Worm (Caenorhabditis elegans) whole organism, L4 larva: ENCODE data around the gene crn-5.

Source experiments
- F26F4.8 ChIP-seq: fragments of 200-800 bp; sonication (Bioruptor generic); conservative IDR thresholded peaks from 2 replicates; pipeline ENCODE4 v1.3.6; 2022; ENCODE audit warnings: missing genetic modification characterization, missing compliant biosample characterization
- F37D6.2 ChIP-seq: sonication (generic microtip); optimal IDR thresholded peaks from 2 replicates; lab custom pipeline; 2016; ENCODE audit warnings: mild to moderate bottlenecking, missing genetic modification characterization, missing compliant biosample characterization
- F44E2.7 ChIP-seq: fragments of 200-800 bp; sonication (Bioruptor generic); IDR thresholded peaks from 2 replicates; pipeline ENCODE4 v2.1.2; 2022; ENCODE audit warnings: missing genetic modification characterization, missing compliant biosample characterization
- T20F7.1 ChIP-seq: fragments of 200-800 bp; sonication (Bioruptor generic); optimal IDR thresholded peaks from 2 replicates; lab custom pipeline; 2018; ENCODE audit warnings: mild to moderate bottlenecking, missing genetic modification characterization, missing compliant biosample characterization
- Y5F2A.4 ChIP-seq: fragments of 200-800 bp; sonication (Bioruptor generic); optimal IDR thresholded peaks from 2 replicates; lab custom pipeline; 2018; ENCODE audit warnings: mild to moderate bottlenecking, missing genetic modification characterization, missing compliant biosample characterization
- aha-1 ChIP-seq: fragments of 150-350 bp; peaks from one replicate; lab custom pipeline; 2014; ENCODE audit warnings: missing biosample characterization, missing genetic modification characterization
- ceh-28 ChIP-seq: fragments of 150-350 bp; optimal IDR thresholded peaks from 2 replicates; lab custom pipeline; 2014; ENCODE audit warnings: missing biosample characterization, missing genetic modification reagents, missing genetic modification characterization
- ceh-32 ChIP-seq: sonication (generic microtip); optimal IDR thresholded peaks from 2 replicates; lab custom pipeline; 2016; ENCODE audit warnings: mild to moderate bottlenecking, missing genetic modification characterization, missing compliant biosample characterization; ENCODE audit not compliant: poor library complexity
- daf-12 ChIP-seq: fragments of 150-350 bp; optimal IDR thresholded peaks from 2 replicates; lab custom pipeline; 2014; ENCODE audit warnings: missing biosample characterization, missing genetic modification reagents, missing genetic modification characterization
- daf-16 ChIP-seq, 3 experiments: sonication (generic microtip); optimal IDR thresholded peaks; 2 replicates each; lab custom pipeline; 2016 to 2017; ENCODE audit warnings: missing genetic modification characterization in 3 of 3, missing genetic modification reagents in 3 of 3, mild to moderate bottlenecking in 2 of 3, missing compliant biosample characterization in 2 of 3, missing biosample characterization in 1 of 3, moderate library complexity in 1 of 3
- daf-8 ChIP-seq: fragments of 200-800 bp; sonication (Bioruptor generic); IDR thresholded peaks from 2 replicates; pipeline ENCODE4 v1.3.6; 2022; ENCODE audit warnings: missing genetic modification characterization, missing compliant biosample characterization
- dmd-6 ChIP-seq: fragments of 200-800 bp; sonication (Bioruptor generic); IDR thresholded peaks from 2 replicates; pipeline ENCODE4 v1.3.6; 2022; ENCODE audit warnings: missing genetic modification reagents, missing genetic modification characterization, missing compliant biosample characterization
- dmd-8 ChIP-seq: fragments of 200-800 bp; sonication (Bioruptor generic); IDR thresholded peaks from 2 replicates; pipeline ENCODE4 v1.3.6; 2022; ENCODE audit warnings: missing genetic modification characterization, missing compliant biosample characterization
- dmd-9 ChIP-seq: fragments of 200-800 bp; sonication (Bioruptor generic); IDR thresholded peaks from 2 replicates; pipeline ENCODE4 v1.3.6; 2022; ENCODE audit warnings: missing genetic modification reagents, missing genetic modification characterization, missing compliant biosample characterization
- egl-27 ChIP-seq: sonication (generic microtip); optimal IDR thresholded peaks from 3 replicates; lab custom pipeline; 2017; ENCODE audit warnings: missing biosample characterization, missing genetic modification reagents, missing genetic modification characterization
- fkh-10 ChIP-seq: fragments of 150-350 bp; optimal IDR thresholded peaks from 2 replicates; lab custom pipeline; 2014; ENCODE audit warnings: missing biosample characterization, missing genetic modification reagents, missing genetic modification characterization
- hlh-11 ChIP-seq: fragments of 200-800 bp; sonication (Bioruptor generic); optimal IDR thresholded peaks from 2 replicates; lab custom pipeline; 2018; ENCODE audit warnings: mild to moderate bottlenecking, missing genetic modification characterization, missing compliant biosample characterization
- hlh-30 ChIP-seq: sonication (generic microtip); optimal IDR thresholded peaks from 2 replicates; lab custom pipeline; 2017; ENCODE audit warnings: antibody characterized with exemption, mild to moderate bottlenecking, missing genetic modification characterization, missing compliant biosample characterization; ENCODE audit not compliant: insufficient read depth
- lim-7 ChIP-seq: fragments of 200-800 bp; sonication (Bioruptor generic); IDR thresholded peaks from 2 replicates; pipeline ENCODE4 v1.3.6; 2022; ENCODE audit warnings: missing genetic modification characterization, missing compliant biosample characterization
- lin-29 ChIP-seq: fragments of 200-800 bp; sonication (Bioruptor generic); IDR thresholded peaks from 2 replicates; pipeline ENCODE4 v1.3.6; 2022; ENCODE audit warnings: missing genetic modification reagents, missing genetic modification characterization, missing compliant biosample characterization
- lir-3 ChIP-seq: sonication (generic microtip); optimal IDR thresholded peaks from 2 replicates; lab custom pipeline; 2016; ENCODE audit warnings: mild to moderate bottlenecking, missing genetic modification characterization, missing compliant biosample characterization
- lsy-2 ChIP-seq, 2 experiments: fragments of 150-350 bp in 1 of 2; sonication (generic microtip) in 1 of 2; optimal IDR thresholded peaks; 2 replicates each; lab custom pipeline; 2014 to 2017; ENCODE audit warnings: missing biosample characterization in 2 of 2, missing genetic modification characterization in 2 of 2
- mep-1 ChIP-seq: fragments of 150-350 bp; sonication (generic microtip); optimal IDR thresholded peaks from 3 replicates; lab custom pipeline; 2014; ENCODE audit warnings: missing biosample characterization, missing genetic modification characterization
- mxl-3 ChIP-seq: fragments of 200-800 bp; sonication (Bioruptor generic); optimal IDR thresholded peaks from 2 replicates; lab custom pipeline; 2018; ENCODE audit warnings: mild to moderate bottlenecking, missing genetic modification characterization, missing compliant biosample characterization
- nhr-11 ChIP-seq: fragments of 150-350 bp; optimal IDR thresholded peaks from 2 replicates; lab custom pipeline; 2014; ENCODE audit warnings: missing biosample characterization, missing genetic modification characterization
- nhr-237 ChIP-seq: sonication (generic microtip); optimal IDR thresholded peaks from 2 replicates; lab custom pipeline; 2017; ENCODE audit warnings: missing biosample characterization, missing genetic modification characterization
- nhr-28 ChIP-seq: fragments of 150-350 bp; optimal IDR thresholded peaks from 2 replicates; lab custom pipeline; 2014; ENCODE audit warnings: missing biosample characterization, missing genetic modification characterization
- nhr-76 ChIP-seq: fragments of 150-350 bp; optimal IDR thresholded peaks from 2 replicates; lab custom pipeline; 2014; ENCODE audit warnings: missing biosample characterization, missing genetic modification characterization
- pqm-1 ChIP-seq: sonication (generic microtip); optimal IDR thresholded peaks from 2 replicates; lab custom pipeline; 2017; ENCODE audit warnings: missing biosample characterization, missing genetic modification characterization
- sdz-12 ChIP-seq: fragments of 200-800 bp; sonication (Bioruptor generic); optimal IDR thresholded peaks from 2 replicates; lab custom pipeline; 2018; ENCODE audit warnings: mild to moderate bottlenecking, missing genetic modification characterization, missing compliant biosample characterization
- snpc-4 ChIP-seq: fragments of 150-350 bp; optimal IDR thresholded peaks from 2 replicates; lab custom pipeline; 2014; ENCODE audit warnings: missing biosample characterization, missing genetic modification characterization
- tag-97 ChIP-seq: fragments of 200-800 bp; sonication (Bioruptor generic); IDR thresholded peaks from 2 replicates; pipeline ENCODE4 v1.3.6; 2022; ENCODE audit warnings: missing genetic modification characterization, missing compliant biosample characterization
- unc-39 ChIP-seq: sonication (generic microtip); optimal IDR thresholded peaks from 2 replicates; lab custom pipeline; 2017; ENCODE audit warnings: missing biosample characterization, missing genetic modification characterization
- vab-7 ChIP-seq: fragments of 200-800 bp; sonication (Bioruptor generic); IDR thresholded peaks from 2 replicates; pipeline ENCODE4 v1.3.6; 2022; ENCODE audit warnings: missing genetic modification reagents, missing genetic modification characterization, missing compliant biosample characterization
- zag-1 ChIP-seq: fragments of 150-350 bp; optimal IDR thresholded peaks from 2 replicates; lab custom pipeline; 2014; ENCODE audit warnings: missing biosample characterization, missing genetic modification characterization
- zfp-2 ChIP-seq: sonication (generic microtip); optimal IDR thresholded peaks from 2 replicates; lab custom pipeline; 2016; ENCODE audit warnings: mild to moderate bottlenecking, missing genetic modification characterization, missing compliant biosample characterization
- zfp-3 ChIP-seq: fragments of 200-800 bp; sonication (Bioruptor generic); conservative IDR thresholded peaks from 2 replicates; pipeline ENCODE4 v1.3.6; 2022; ENCODE audit warnings: missing genetic modification reagents, missing genetic modification characterization, missing compliant biosample characterization
- zip-11 ChIP-seq: fragments of 200-800 bp; sonication (Bioruptor generic); IDR thresholded peaks from 2 replicates; pipeline ENCODE4 v1.3.6; 2022; ENCODE audit warnings: missing genetic modification characterization, missing compliant biosample characterization
- zip-2 ChIP-seq: fragments of 150-350 bp; optimal IDR thresholded peaks from 2 replicates; lab custom pipeline; 2014; ENCODE audit warnings: missing biosample characterization, missing genetic modification characterization
- ztf-11 ChIP-seq: fragments of 150-350 bp; optimal IDR thresholded peaks from 2 replicates; lab custom pipeline; 2014; ENCODE audit warnings: missing biosample characterization, missing genetic modification characterization

Gene crn-5

ce11 chrII:10584036-10584435 lies 8.5 kb upstream of the crn-5 start, which contains the start of gene algn-9:
algn-9 (plus strand) TSS chrII:10584336.
- no peak for TF ChIP-seq aha-1 (tag; lab: Kevin White, UChicago)
- no peak for TF ChIP-seq zip-11
- TF ChIP-seq lsy-2 (tag; optimal IDR thresholded peaks at IDR 0.05; lab: Kevin White, UChicago): no peak
- TF ChIP-seq F44E2.7 (GFP tag; lab: Robert Waterston, UW): no peak
- no peak for TF ChIP-seq daf-8 (GFP tag; lab: Robert Waterston, UW)
- no peak for TF ChIP-seq tag-97 (GFP tag; lab: Robert Waterston, UW)
- TF ChIP-seq lir-3 (tag; lab: Kevin White, UChicago): no peak
- no peak for TF ChIP-seq T20F7.1
- TF ChIP-seq zip-2 (tag; lab: Kevin White, UChicago): no peak
- TF ChIP-seq fkh-10 (GFP tag; lab: Kevin White, UChicago): no peak
- TF ChIP-seq nhr-237 (tag; lab: Kevin White, UChicago): no peak
- TF ChIP-seq dmd-6 (GFP tag; lab: Robert Waterston, UW): no peak
- no peak for TF ChIP-seq hlh-11 (tag; lab: Kevin White, UChicago)
- no peak for TF ChIP-seq zag-1
- no peak for TF ChIP-seq ceh-32 (tag; lab: Kevin White, UChicago)

ce11 chrII:10587742-10588141 lies 4.8 kb upstream of the crn-5 start, which contains the start of gene crn-3:
crn-3 (plus strand) TSS chrII:10588042.
- no peak for TF ChIP-seq hlh-11 (tag; lab: Kevin White, UChicago)
- TF ChIP-seq ztf-11 (tag; lab: Kevin White, UChicago): no peak
- TF ChIP-seq F26F4.8 (GFP tag; lab: Robert Waterston, UW): no peak
- no peak for TF ChIP-seq dmd-9
- no peak for TF ChIP-seq ceh-28 (tag; lab: Kevin White, UChicago)
- no peak for TF ChIP-seq lin-29
- TF ChIP-seq hlh-30: no peak
- TF ChIP-seq snpc-4 (tag; lab: Kevin White, UChicago): no peak
- TF ChIP-seq fkh-10 (GFP tag; lab: Kevin White, UChicago): no peak
- no peak for TF ChIP-seq nhr-28
- no peak for TF ChIP-seq ceh-32 (tag; lab: Kevin White, UChicago)
- TF ChIP-seq tag-97 (GFP tag; lab: Robert Waterston, UW): no peak
- TF ChIP-seq nhr-11: no peak
- no peak for TF ChIP-seq dmd-8
- no peak for TF ChIP-seq unc-39 (tag; lab: Kevin White, UChicago)
- TF ChIP-seq pqm-1: no peak

- TF ChIP-seq zfp-2: no peak
- no peak for TF ChIP-seq lim-7 (GFP tag; lab: Robert Waterston, UW)
- no peak for TF ChIP-seq ceh-28 (tag; lab: Kevin White, UChicago)
- TF ChIP-seq daf-12 (tag; lab: Kevin White, UChicago): no peak
- no peak for TF ChIP-seq Y5F2A.4 (GFP tag; lab: Kevin White, UChicago)
- TF ChIP-seq F37D6.2 (tag; lab: Kevin White, UChicago): no peak
- TF ChIP-seq zfp-3 (GFP tag; lab: Robert Waterston, UW): no peak
- TF ChIP-seq mxl-3: no peak
- TF ChIP-seq nhr-76 (tag; lab: Kevin White, UChicago): no peak
- TF ChIP-seq ceh-32 (tag; lab: Kevin White, UChicago): no peak
- TF ChIP-seq lir-3 (tag; lab: Kevin White, UChicago): no peak
- no peak for TF ChIP-seq egl-27 (tag; lab: Kevin White, UChicago)
- TF ChIP-seq mep-1: no peak
- TF ChIP-seq sdz-12 (GFP tag; lab: Kevin White, UChicago): no peak
- TF ChIP-seq daf-16 (GFP tag; optimal IDR thresholded peaks at IDR 0.05; lab: Kevin White, UChicago): no peak
- TF ChIP-seq daf-16 (tag; optimal IDR thresholded peaks at IDR 0.05; lab: Kevin White, UChicago): no peak
- TF ChIP-seq vab-7 (GFP tag; lab: Robert Waterston, UW): no peak
These were observed 1.8 kb downstream of the crn-5 start for ce11 chrII:10594312-10594711.
